Fruit fly (Drosophila melanogaster) whole organism, pupa: ENCODE results near the gene CG31524.

Experiments used
- CG10348 ChIP-seq: fragments of 200-800 bp; sonication (Bioruptor generic); IDR thresholded peaks from 2 replicates; pipeline ENCODE4 v1.3.6; 2022; ENCODE audit warnings: missing biosample characterization, missing genetic modification characterization
- CG12605 ChIP-seq: fragments of 200-800 bp; sonication (Bioruptor generic); IDR thresholded peaks from 2 replicates; pipeline ENCODE4 v1.3.6; 2022; ENCODE audit warnings: missing biosample characterization, missing genetic modification characterization
- CG13204 ChIP-seq: fragments of 200-800 bp; sonication (Bioruptor generic); optimal IDR thresholded peaks from 2 replicates; lab custom pipeline; 2018; ENCODE audit warnings: missing biosample characterization, mild to moderate bottlenecking, missing genetic modification characterization, moderate library complexity
- CG14655 ChIP-seq: fragments of 200-800 bp; sonication (Bioruptor generic); optimal IDR thresholded peaks from 3 replicates; lab custom pipeline; 2017; ENCODE audit warnings: mild to moderate bottlenecking, missing biosample characterization, missing genetic modification reagents, missing genetic modification characterization
- CG15710 ChIP-seq: fragments of 200-800 bp; sonication (Bioruptor generic); optimal IDR thresholded peaks from 2 replicates; lab custom pipeline; 2018; ENCODE audit warnings: missing biosample characterization, mild to moderate bottlenecking, missing genetic modification characterization, moderate library complexity
- CG17806 ChIP-seq: fragments of 200-800 bp; sonication (Bioruptor generic); optimal IDR thresholded peaks from 2 replicates; lab custom pipeline; 2018; ENCODE audit warnings: missing biosample characterization, mild to moderate bottlenecking, missing genetic modification characterization, moderate library complexity
- CG32121 ChIP-seq: fragments of 200-800 bp; sonication (Bioruptor generic); IDR thresholded peaks from 2 replicates; pipeline ENCODE4 v1.3.6; 2022; ENCODE audit warnings: missing biosample characterization, missing genetic modification characterization
- CG34367 ChIP-seq: fragments of 200-800 bp; sonication (Bioruptor generic); optimal IDR thresholded peaks from 2 replicates; lab custom pipeline; 2018; ENCODE audit warnings: missing biosample characterization, mild to moderate bottlenecking, missing genetic modification characterization
- CG4496 ChIP-seq: fragments of 200-800 bp; sonication (Bioruptor generic); IDR thresholded peaks from 3 replicates; pipeline ENCODE4 v1.3.6; 2022; ENCODE audit warnings: missing biosample characterization, missing genetic modification characterization
- CG8159 ChIP-seq: fragments of 200-800 bp; sonication (Bioruptor generic); optimal IDR thresholded peaks from 3 replicates; lab custom pipeline; 2018; ENCODE audit warnings: missing biosample characterization, mild to moderate bottlenecking, missing genetic modification characterization, moderate library complexity
- CG8301 ChIP-seq: fragments of 200-800 bp; sonication (Bioruptor generic); optimal IDR thresholded peaks from 2 replicates; lab custom pipeline; 2018; ENCODE audit warnings: missing biosample characterization, mild to moderate bottlenecking, missing genetic modification characterization
- CG9948 ChIP-seq: fragments of 200-800 bp; sonication (Bioruptor generic); optimal IDR thresholded peaks from 2 replicates; lab custom pipeline; 2018; ENCODE audit warnings: missing biosample characterization, mild to moderate bottlenecking, missing genetic modification characterization, moderate library complexity
- D1 ChIP-seq: fragments of 200-800 bp; sonication (Bioruptor generic); optimal IDR thresholded peaks from 2 replicates; lab custom pipeline; 2018; ENCODE audit warnings: missing biosample characterization, mild to moderate bottlenecking, missing genetic modification characterization, moderate library complexity
- EcR ChIP-seq: fragments of 200-800 bp; sonication (Bioruptor generic); optimal IDR thresholded peaks from 3 replicates; lab custom pipeline; 2019; ENCODE audit warnings: missing biosample characterization, missing genetic modification characterization, mild to moderate bottlenecking, moderate library complexity, missing genetic modification reagents
- Ets98B ChIP-seq: fragments of 200-800 bp; sonication (Bioruptor generic); IDR thresholded peaks from 2 replicates; pipeline ENCODE4 v1.3.6; 2022; ENCODE audit warnings: missing biosample characterization, missing genetic modification characterization
- Pif1A ChIP-seq: fragments of 200-800 bp; sonication (Bioruptor generic); optimal IDR thresholded peaks from 3 replicates; lab custom pipeline; 2016; ENCODE audit warnings: missing biosample characterization, missing genetic modification characterization
- Pif1B ChIP-seq: fragments of 200-800 bp; sonication (Bioruptor generic); optimal IDR thresholded peaks from 3 replicates; lab custom pipeline; 2016; ENCODE audit warnings: missing biosample characterization, missing genetic modification characterization
- Snoo ChIP-seq: fragments of 200-800 bp; sonication (Bioruptor generic); optimal IDR thresholded peaks from 3 replicates; lab custom pipeline; 2017; ENCODE audit warnings: missing biosample characterization, mild to moderate bottlenecking, missing genetic modification characterization, inconsistent platforms
- fd96Ca ChIP-seq: fragments of 200-800 bp; sonication (Bioruptor generic); IDR thresholded peaks from 3 replicates; pipeline ENCODE4 v1.3.6; 2022; ENCODE audit warnings: missing biosample characterization, missing genetic modification characterization
- gl ChIP-seq: fragments of 200-800 bp; sonication (Bioruptor generic); optimal IDR thresholded peaks from 2 replicates; lab custom pipeline; 2018; ENCODE audit warnings: missing biosample characterization, mild to moderate bottlenecking, missing genetic modification characterization
- rn ChIP-seq: fragments of 200-800 bp; sonication (Bioruptor generic); IDR thresholded peaks from 2 replicates; pipeline ENCODE4 v1.3.6; 2022; ENCODE audit warnings: missing biosample characterization, missing genetic modification characterization

The CG31524 gene

DNA sequence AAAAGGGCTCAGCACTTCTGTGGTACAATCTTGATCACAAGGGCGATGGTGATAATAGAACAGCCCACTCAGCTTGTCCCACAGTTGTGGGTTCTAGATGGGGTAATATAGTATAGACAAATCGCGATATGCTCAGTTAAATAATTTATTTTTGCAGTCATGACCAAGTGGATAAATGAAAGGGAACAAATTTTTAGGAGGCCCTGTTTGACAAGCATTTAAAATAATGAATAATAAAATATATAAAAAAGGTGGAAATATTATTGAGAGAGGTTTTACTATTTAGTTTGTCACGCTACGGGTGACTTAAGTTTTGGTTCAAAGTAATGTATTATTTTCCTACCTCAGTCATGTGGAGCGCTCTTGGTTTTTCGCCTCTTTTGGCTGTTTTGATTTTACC lies 6.4 kb downstream of the CG31524 start, which contains the start of gene CG34041:
TSS of gene CG34041 (plus strand) at position 301 of the 400 bp plus-strand sequence.
- TF ChIP-seq CG4496 (GFP tag; lab: Robert Waterston, UW) (no peak), CG9948 (tag; lab: Kevin White, UChicago) (no peak), CG14655 (no peak), CG32121 (GFP tag; lab: Robert Waterston, UW) (no peak), CG12605 (GFP tag; lab: Robert Waterston, UW) (no peak), gl (no peak), rn (GFP tag; lab: Robert Waterston, UW) (no peak)

dm6 chr3R:30505561-30506037 lies 8.6 kb downstream of the CG31524 start, which contains the start of the genes PH4alphaSG1 and CG15539:
Gene PH4alphaSG1 (minus strand): TSS chr3R:30505661.
Gene CG15539 (plus strand): TSS chr3R:30505987.
- TF ChIP-seq CG12605 (GFP tag; lab: Robert Waterston, UW) (no peak), fd96Ca (GFP tag; lab: Robert Waterston, UW) (no peak), CG17806 (no peak), CG9948 (tag; lab: Kevin White, UChicago) (no peak), gl (no peak)

DNA sequence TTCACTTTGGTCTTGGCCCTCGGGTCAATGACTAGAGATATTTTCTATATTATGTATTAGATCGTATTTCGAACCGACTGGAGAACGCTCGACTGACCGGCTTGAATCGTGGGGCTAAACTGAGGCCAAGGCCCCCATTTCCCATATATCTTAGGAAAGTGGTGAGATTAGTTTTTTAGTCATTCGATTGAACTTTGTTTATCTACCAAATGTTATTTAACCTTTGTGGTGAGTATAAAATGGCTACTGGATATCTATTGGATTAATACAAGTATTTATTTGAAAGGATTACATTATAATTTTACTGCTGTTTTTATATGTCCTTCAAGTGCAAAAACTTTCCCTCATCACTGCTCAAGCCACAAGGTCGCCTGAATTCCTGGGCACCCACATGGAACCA lies 10.7 kb downstream of the CG31524 start, which contains the start of gene CG31371:
TSS of gene CG31371 (minus strand) at position 101 of the 400 bp plus-strand sequence.
- no peak for TF ChIP-seq Ets98B (GFP tag; lab: Robert Waterston, UW)
- no peak for TF ChIP-seq CG9948 (tag; lab: Kevin White, UChicago)
- no peak for TF ChIP-seq Pif1A (GFP tag; lab: Kevin White, UChicago)
- TF ChIP-seq CG34367 (tag; lab: Kevin White, UChicago): no peak
- no peak for TF ChIP-seq CG8301 (tag; lab: Kevin White, UChicago)
- TF ChIP-seq fd96Ca (GFP tag; lab: Robert Waterston, UW): no peak
- TF ChIP-seq CG15710 (tag; lab: Kevin White, UChicago): no peak
- no peak for TF ChIP-seq CG10348 (GFP tag; lab: Robert Waterston, UW)
- TF ChIP-seq, all 21 proteins: peak for 0

- TF ChIP-seq rn (GFP tag; lab: Robert Waterston, UW): no peak
- TF ChIP-seq gl: no peak
- no peak for TF ChIP-seq CG10348 (GFP tag; lab: Robert Waterston, UW)
- no peak for TF ChIP-seq CG17806
- no peak; the same call in 1 of the 2 replicates for TF ChIP-seq Ets98B (GFP tag; lab: Robert Waterston, UW)
- no peak for TF ChIP-seq Snoo
- TF ChIP-seq CG8159 (tag; lab: Kevin White, UChicago): peak; percentile 67
- TF ChIP-seq CG4496 (GFP tag; lab: Robert Waterston, UW): peak; percentile 76; the same call in 2 of the 3 replicates
- no peak for TF ChIP-seq EcR (GFP tag; lab: Kevin White, UChicago)
- TF ChIP-seq Pif1A (GFP tag; lab: Kevin White, UChicago): peak; percentile 60
- TF ChIP-seq CG14655: peak; percentile 67
- peak; percentile 3 for TF ChIP-seq CG34367 (tag; lab: Kevin White, UChicago)
- TF ChIP-seq Pif1B (GFP tag; lab: Kevin White, UChicago): peak; percentile 31
- TF ChIP-seq CG8301 (tag; lab: Kevin White, UChicago): no peak
- TF ChIP-seq CG32121 (GFP tag; lab: Robert Waterston, UW): no peak
- peak; percentile 66; the same call in 2 of the 3 replicates for TF ChIP-seq fd96Ca (GFP tag; lab: Robert Waterston, UW)
- no peak for TF ChIP-seq CG9948 (tag; lab: Kevin White, UChicago)
- no peak for TF ChIP-seq CG12605 (GFP tag; lab: Robert Waterston, UW)
- no peak for TF ChIP-seq CG13204 (GFP tag; lab: Kevin White, UChicago)
- TF ChIP-seq D1: no peak
- no peak for TF ChIP-seq CG15710 (tag; lab: Kevin White, UChicago)
These were observed 13.0 kb downstream of the CG31524 start for dm6 chr3R:30501174-30501573.

DNA sequence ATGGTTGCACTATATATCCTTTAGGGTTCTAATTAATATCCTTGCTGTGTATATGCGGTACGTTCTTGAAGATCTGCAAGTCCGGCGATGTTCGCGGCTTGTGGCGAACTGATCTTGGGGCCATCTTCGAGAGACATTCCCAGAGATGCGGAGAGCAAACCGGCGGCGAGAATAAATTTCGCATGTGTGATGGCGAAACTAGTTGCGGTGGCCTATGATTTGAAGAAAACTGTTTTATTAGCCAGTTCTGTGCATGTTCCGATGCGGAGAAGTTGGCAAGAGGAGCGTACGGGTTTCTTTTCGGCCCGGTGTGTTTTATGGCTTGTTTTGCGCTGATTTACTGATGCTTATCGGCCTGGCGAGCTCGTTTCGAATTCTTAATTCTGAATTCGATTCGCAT lies 13.9 kb downstream of the CG31524 start, which contains the start of gene PH4alphaNE1:
TSS of gene PH4alphaNE1 (minus strand) at position 101 of the 400 bp plus-strand sequence.
- no peak for TF ChIP-seq EcR (GFP tag; lab: Kevin White, UChicago)
- no peak for TF ChIP-seq CG13204 (GFP tag; lab: Kevin White, UChicago)
- no peak for TF ChIP-seq rn (GFP tag; lab: Robert Waterston, UW)
- no peak for TF ChIP-seq CG4496 (GFP tag; lab: Robert Waterston, UW)
- TF ChIP-seq, all 21 proteins: peak for 0

DNA sequence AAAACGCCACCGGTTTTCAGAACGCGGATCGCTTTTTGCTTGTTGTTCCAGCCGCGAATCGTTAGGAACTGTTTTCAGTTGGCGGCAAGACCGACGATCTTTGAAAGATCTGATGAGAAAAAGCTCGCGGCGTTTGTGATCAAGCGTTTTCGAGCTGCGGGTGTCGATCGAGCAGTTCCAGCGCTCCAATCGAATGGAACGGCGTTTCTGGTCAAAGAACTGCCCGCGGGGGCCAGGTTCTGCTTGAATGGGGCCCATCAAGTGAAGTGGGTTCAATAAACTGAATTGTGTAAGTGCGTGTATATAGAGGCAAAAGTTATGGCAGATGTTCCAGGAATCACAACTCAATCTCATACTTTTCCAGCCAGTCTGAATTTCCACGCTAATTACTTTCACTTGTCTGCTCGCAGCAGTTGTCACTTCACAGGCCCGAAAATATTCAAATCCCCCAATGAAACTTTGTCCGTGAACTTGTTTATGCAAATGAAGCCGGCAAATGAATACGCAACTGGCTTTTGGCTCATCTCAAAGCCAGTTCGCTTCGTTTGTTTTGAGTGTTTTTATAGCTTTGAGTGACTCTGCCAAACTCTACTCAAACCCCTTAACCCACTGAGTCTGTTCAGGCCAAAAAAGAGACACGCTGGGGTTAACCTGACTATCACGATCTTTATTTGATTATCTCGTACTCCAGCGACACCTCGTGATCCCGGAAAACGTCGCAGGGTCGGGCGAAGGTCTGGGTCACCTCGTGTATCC lies 17.9 kb downstream of the CG31524 start, which contains the start of gene PH4alphaMP:
TSS of gene PH4alphaMP (minus strand) at position 51 of the 756 bp plus-strand sequence.
- TF ChIP-seq CG12605 (GFP tag; lab: Robert Waterston, UW) (no peak), CG10348 (GFP tag; lab: Robert Waterston, UW) (no peak)
